Worm (Caenorhabditis elegans) whole organism, young adult: ENCODE results near the gene his-63.

ENCODE experiments used
- F33H1.4 ChIP-seq: fragments of 200-800 bp; sonication (Bioruptor generic); IDR thresholded peaks from 2 replicates; pipeline ENCODE4 v1.3.6; 2022; ENCODE audit warnings: missing genetic modification reagents, missing genetic modification characterization, missing compliant biosample characterization
- T07F8.4 ChIP-seq: sonication (generic microtip); optimal IDR thresholded peaks from 2 replicates; lab custom pipeline; 2016; ENCODE audit warnings: mild to moderate bottlenecking, missing genetic modification characterization, moderate library complexity, missing compliant biosample characterization
- T26A5.8 ChIP-seq: sonication (generic microtip); optimal IDR thresholded peaks from 2 replicates; lab custom pipeline; 2016; ENCODE audit warnings: missing genetic modification characterization, missing compliant biosample characterization
- attf-3 ChIP-seq: fragments of 200-800 bp; sonication (Bioruptor generic); conservative IDR thresholded peaks from 2 replicates; pipeline ENCODE4 v1.3.6; 2022; ENCODE audit warnings: missing genetic modification reagents, missing genetic modification characterization, missing compliant biosample characterization
- egl-44 ChIP-seq: fragments of 200-800 bp; sonication (Bioruptor generic); IDR thresholded peaks from 2 replicates; pipeline ENCODE4 v1.3.6; 2022; ENCODE audit warnings: missing genetic modification reagents, missing genetic modification characterization, missing compliant biosample characterization
- hrde-1 ChIP-seq: sonication (generic microtip); optimal IDR thresholded peaks from 2 replicates; lab custom pipeline; 2016; ENCODE audit warnings: missing genetic modification characterization, mild to moderate bottlenecking, missing compliant biosample characterization, moderate library complexity, missing genotype, missing genetic modification reagents, borderline replicate concordance
- lin-40 ChIP-seq: sonication (generic microtip); optimal IDR thresholded peaks from 2 replicates; lab custom pipeline; 2016; ENCODE audit warnings: missing genetic modification characterization, mild to moderate bottlenecking, missing compliant biosample characterization, missing genotype, missing genetic modification reagents
- nfya-1 ChIP-seq: sonication (generic microtip); optimal IDR thresholded peaks from 2 replicates; lab custom pipeline; 2017; ENCODE audit warnings: antibody characterized with exemption, missing compliant biosample characterization, missing genetic modification characterization, borderline replicate concordance; ENCODE audit not compliant: insufficient read depth
- rec-8 ChIP-seq, 2 experiments: sonication (generic microtip); optimal IDR thresholded peaks; 2 replicates each; lab custom pipeline; 2016; ENCODE audit warnings: mild to moderate bottlenecking in 2 of 2, missing genetic modification characterization in 2 of 2, missing genetic modification reagents in 2 of 2, missing genotype in 2 of 2, missing biosample characterization in 1 of 2, missing compliant biosample characterization in 1 of 2, moderate library complexity in 1 of 2
- somi-1 ChIP-seq: fragments of 200-800 bp; sonication (Bioruptor generic); optimal IDR thresholded peaks from 2 replicates; lab custom pipeline; 2018; ENCODE audit warnings: mild to moderate bottlenecking, missing genetic modification characterization, missing compliant biosample characterization
- ztf-3 ChIP-seq: fragments of 200-800 bp; sonication (Bioruptor generic); optimal IDR thresholded peaks from 2 replicates; lab custom pipeline; 2018; ENCODE audit warnings: mild to moderate bottlenecking, missing genetic modification characterization, missing compliant biosample characterization

Gene his-63

ce11 chrIV:11359769-11360168 lies 46.9 kb downstream of the his-63 start, which contains the start of gene klp-12:
klp-12 (minus strand) TSS chrIV:11359869.
- TF ChIP-seq F33H1.4 (GFP tag; lab: Robert Waterston, UW) (no peak), T07F8.4 (tag; lab: Kevin White, UChicago) (no peak), somi-1 (GFP tag; lab: Kevin White, UChicago) (no peak), hrde-1 (tag; lab: Kevin White, UChicago) (no peak), rec-8 (tag; optimal IDR thresholded peaks at IDR 0.05; lab: Kevin White, UChicago) (no peak), egl-44 (GFP tag; lab: Robert Waterston, UW) (no peak), nfya-1 (tag; lab: Kevin White, UChicago) (no peak), ztf-3 (GFP tag; lab: Kevin White, UChicago) (no peak), T26A5.8 (tag; lab: Kevin White, UChicago) (no peak), lin-40 (tag; lab: Kevin White, UChicago) (no peak), attf-3 (GFP tag; lab: Robert Waterston, UW) (no peak)
